Fruit fly (Drosophila melanogaster) ovary, adult (tissue): ENCODE data around the gene CG18675.

Source experiments
- CG17801 ChIP-seq: fragments of 200-800 bp; optimal IDR thresholded peaks from 2 replicates; lab custom pipeline; 2019; ENCODE audit warnings: missing biosample characterization, mild to moderate bottlenecking, missing genetic modification characterization, moderate library complexity; ENCODE audit not compliant: partially characterized antibody

CG18675 gene

DNA sequence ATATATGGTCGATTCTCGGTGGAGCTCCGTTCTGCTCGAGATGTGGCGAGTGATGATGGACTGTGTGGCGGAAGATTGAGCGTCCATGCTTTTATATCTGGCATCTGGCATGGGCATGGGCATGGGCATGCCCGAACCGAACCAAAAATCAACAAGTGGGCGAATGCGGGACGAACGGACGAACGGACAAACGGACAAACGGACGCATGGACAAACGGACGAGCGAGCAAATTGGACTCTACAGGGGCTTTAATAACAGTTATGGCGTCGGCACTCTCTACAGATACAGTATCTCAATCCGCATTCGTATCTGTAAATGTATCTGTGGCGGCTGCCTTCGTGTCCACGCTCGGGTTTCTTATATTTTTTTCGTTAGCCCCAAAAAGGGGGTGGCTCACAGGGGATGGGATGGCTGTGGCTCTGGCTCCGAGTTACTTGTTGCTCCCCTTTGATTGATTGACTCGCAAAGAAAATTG, 62.5 kb downstream of the CG18675 start, which contains the start of gene ImpL2:
Gene ImpL2 (minus strand): TSS at position 51 of the 476 bp plus-strand sequence.
- TF ChIP-seq CG17801 (GFP tag; lab: Kevin White, UChicago), result no peak

DNA sequence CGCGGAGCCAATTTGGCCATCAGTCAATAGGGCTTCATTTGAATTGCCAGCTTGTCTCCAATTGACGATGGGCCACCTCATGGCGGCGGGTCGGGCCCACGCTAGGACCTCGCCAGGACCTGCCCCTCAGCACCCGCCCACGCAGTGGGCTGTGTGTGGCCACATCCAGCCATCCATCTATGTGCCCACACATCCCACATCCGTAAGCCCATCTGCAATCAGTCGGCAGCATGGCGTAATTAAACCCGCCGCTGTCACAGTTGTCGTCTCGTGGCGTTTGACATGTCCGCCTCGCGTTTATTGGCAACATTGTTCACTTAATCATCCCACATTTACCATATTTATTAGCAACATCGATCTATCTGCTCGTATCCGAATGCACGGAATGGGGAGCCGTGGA, 64.5 kb downstream of the CG18675 start:
- TF ChIP-seq CG17801 (GFP tag; lab: Kevin White, UChicago), result no peak

DNA sequence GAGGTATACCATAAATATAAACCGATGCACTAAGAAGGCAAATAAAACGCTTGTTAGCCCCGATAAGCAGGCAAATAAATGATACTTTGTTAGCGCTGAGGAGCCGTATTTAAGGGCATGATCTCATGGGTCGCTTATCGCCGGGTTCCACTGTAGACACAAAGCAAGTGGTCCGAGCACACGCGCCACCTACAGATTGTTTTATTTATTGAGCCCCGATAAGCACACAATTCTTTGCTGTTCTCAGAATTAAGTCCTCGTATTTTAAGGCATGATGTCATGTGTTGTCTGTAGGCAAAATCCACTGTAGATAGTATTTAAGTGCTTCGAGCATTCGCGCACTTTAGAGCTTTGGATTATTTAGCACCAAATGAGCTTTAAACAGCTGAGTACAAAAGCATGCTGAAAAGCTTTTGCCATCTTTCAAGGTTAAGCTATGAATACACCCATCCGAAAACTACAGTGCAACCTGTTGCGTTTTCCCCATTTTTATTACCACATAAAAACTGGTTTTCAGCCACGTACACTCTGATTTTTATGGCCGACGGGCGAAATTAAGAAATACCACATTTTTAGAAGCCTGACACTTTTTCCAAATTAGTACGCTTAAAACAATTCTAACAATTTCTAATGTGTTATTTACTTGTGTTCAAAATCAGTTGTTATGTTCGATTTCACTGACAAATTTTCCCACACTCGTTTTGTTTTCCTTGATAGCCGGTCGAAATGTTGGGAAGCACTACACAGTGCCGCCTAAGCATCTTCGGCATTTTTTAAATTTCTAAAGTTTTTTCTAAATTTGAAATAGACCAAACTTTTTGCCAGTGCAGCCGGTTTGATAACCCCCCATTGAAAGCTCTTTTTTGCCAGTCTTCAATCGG, 66.0 kb downstream of the CG18675 start, which contains the start of gene Sqor:
Gene Sqor (plus strand): TSS at position 732 of the 881 bp plus-strand sequence.
- peak; percentile 83 for TF ChIP-seq CG17801 (GFP tag; lab: Kevin White, UChicago)

- peak; percentile 6 for TF ChIP-seq CG17801 (GFP tag; lab: Kevin White, UChicago)
Observed at dm6 chr3L:4242428-4242827, 68.7 kb downstream of the CG18675 start, which contains the start of gene pav. pav (plus strand) TSS chr3L:4242734.
